Worm (Caenorhabditis elegans) whole organism, L2 larva: ENCODE data around the gene F35E12.2.

Experiments
- F13H6.1 ChIP-seq: sonication (generic microtip); optimal IDR thresholded peaks from 2 replicates; lab custom pipeline; 2016; ENCODE audit warnings: missing genetic modification characterization, missing compliant biosample characterization
- egl-27 ChIP-seq: sonication (generic microtip); optimal IDR thresholded peaks from 3 replicates; lab custom pipeline; 2017; ENCODE audit warnings: missing biosample characterization, missing genetic modification reagents, missing genetic modification characterization
- fos-1 ChIP-seq: fragments of 150-350 bp; optimal IDR thresholded peaks from 2 replicates; lab custom pipeline; 2014; ENCODE audit warnings: missing biosample characterization, missing genetic modification characterization
- mdl-1 ChIP-seq, 2 experiments: fragments of 150-350 bp in 1 of 2; sonication (generic microtip) in 1 of 2; optimal IDR thresholded peaks; 2 replicates each; lab custom pipeline; 2017; ENCODE audit warnings: missing biosample characterization in 2 of 2, missing genetic modification characterization in 2 of 2
- unc-55 ChIP-seq: fragments of 150-350 bp; sonication (generic microtip); optimal IDR thresholded peaks from 3 replicates; lab custom pipeline; 2014; ENCODE audit warnings: missing biosample characterization, missing genetic modification reagents, missing genetic modification characterization
- unc-62 ChIP-seq: fragments of 150-350 bp; optimal IDR thresholded peaks from 2 replicates; lab custom pipeline; 2014; ENCODE audit warnings: missing biosample characterization, missing genetic modification reagents, missing genetic modification characterization
- ztf-11 ChIP-seq: sonication (generic microtip); optimal IDR thresholded peaks from 2 replicates; lab custom pipeline; 2017; ENCODE audit warnings: missing biosample characterization, missing genetic modification characterization

DNA sequence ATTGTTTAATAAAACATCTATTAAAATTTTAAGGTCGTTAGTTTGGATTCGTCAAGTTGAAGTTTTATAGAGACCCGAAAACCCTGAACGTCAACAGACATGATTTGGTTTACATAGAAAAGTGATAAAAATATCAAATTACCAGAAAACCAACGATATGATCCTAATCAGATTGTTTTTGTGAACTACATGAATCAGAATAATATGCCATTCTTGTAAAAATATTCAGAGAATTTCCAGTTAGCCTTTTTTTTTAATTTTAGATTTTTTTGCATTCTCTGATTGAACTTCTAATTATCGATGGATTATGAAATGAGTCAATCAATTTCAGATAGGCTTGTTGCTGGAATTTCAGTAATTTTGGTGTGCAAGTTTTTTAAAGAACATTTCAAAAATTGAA, 13.6 kb downstream of the F35E12.2 start, which contains the start of gene srx-96:
- TF ChIP-seq unc-62 (no peak), ztf-11 (tag; lab: Kevin White, UChicago) (no peak), unc-55 (GFP tag; lab: Kevin White, UChicago) (no peak), fos-1 (no peak), F13H6.1 (tag; lab: Kevin White, UChicago) (no peak), egl-27 (tag; lab: Kevin White, UChicago) (no peak), mdl-1 (tag; optimal IDR thresholded peaks at IDR 0.05; lab: Kevin White, UChicago) (no peak)
